Worm (Caenorhabditis elegans) whole organism, L4 larva: ENCODE data around the gene srd-26.

Experiments used
- D1046.2 ChIP-seq: fragments of 200-800 bp; sonication (Bioruptor generic); IDR thresholded peaks from 2 replicates; pipeline ENCODE4 v1.3.6; 2022; ENCODE audit warnings: missing genetic modification characterization, missing compliant biosample characterization
- Y75B8A.6 ChIP-seq: fragments of 200-800 bp; sonication (Bioruptor generic); IDR thresholded peaks from 2 replicates; pipeline ENCODE4 v1.3.6; 2022; ENCODE audit warnings: missing genetic modification reagents, missing genetic modification characterization, missing compliant biosample characterization
- aha-1 ChIP-seq: fragments of 150-350 bp; peaks from one replicate; lab custom pipeline; 2014; ENCODE audit warnings: missing biosample characterization, missing genetic modification characterization
- ceh-62 ChIP-seq: sonication (generic microtip); optimal IDR thresholded peaks from 2 replicates; lab custom pipeline; 2017; ENCODE audit warnings: missing biosample characterization, missing genetic modification characterization
- daf-8 ChIP-seq: fragments of 200-800 bp; sonication (Bioruptor generic); IDR thresholded peaks from 2 replicates; pipeline ENCODE4 v1.3.6; 2022; ENCODE audit warnings: missing genetic modification characterization, missing compliant biosample characterization
- fos-1 ChIP-seq: fragments of 150-350 bp; optimal IDR thresholded peaks from 2 replicates; lab custom pipeline; 2014; ENCODE audit warnings: missing biosample characterization, missing genetic modification characterization
- nhr-25 ChIP-seq: sonication (generic microtip); optimal IDR thresholded peaks from 2 replicates; lab custom pipeline; 2017; ENCODE audit warnings: missing genetic modification characterization, mild to moderate bottlenecking, missing compliant biosample characterization, antibody characterized with exemption, moderate library complexity, borderline replicate concordance; ENCODE audit not compliant: insufficient read depth
- nhr-28 ChIP-seq: fragments of 150-350 bp; optimal IDR thresholded peaks from 2 replicates; lab custom pipeline; 2014; ENCODE audit warnings: missing biosample characterization, missing genetic modification characterization
- nhr-6 ChIP-seq: fragments of 150-350 bp; optimal IDR thresholded peaks from 2 replicates; lab custom pipeline; 2014; ENCODE audit warnings: missing biosample characterization, missing genetic modification characterization
- set-16 ChIP-seq: fragments of 200-800 bp; sonication (Bioruptor generic); IDR thresholded peaks from 2 replicates; pipeline ENCODE4 v1.3.6; 2022; ENCODE audit warnings: missing genetic modification reagents, missing genetic modification characterization, missing compliant biosample characterization
- unc-62 ChIP-seq, 3 experiments: fragments of 150-350 bp in 1 of 3; sonication (generic microtip); optimal IDR thresholded peaks in 2 of 3; peaks in 1 of 3; 1 replicate in 1 of 3; 2 replicates in 2 of 3; lab custom pipeline; 2014 to 2017; ENCODE audit warnings: missing biosample characterization in 3 of 3, missing genetic modification characterization in 3 of 3, missing genetic modification reagents in 3 of 3, missing genotype in 1 of 3
- vab-7 ChIP-seq: fragments of 200-800 bp; sonication (Bioruptor generic); IDR thresholded peaks from 2 replicates; pipeline ENCODE4 v1.3.6; 2022; ENCODE audit warnings: missing genetic modification reagents, missing genetic modification characterization, missing compliant biosample characterization
- ztf-11 ChIP-seq: fragments of 150-350 bp; optimal IDR thresholded peaks from 2 replicates; lab custom pipeline; 2014; ENCODE audit warnings: missing biosample characterization, missing genetic modification characterization

srd-26 gene

DNA sequence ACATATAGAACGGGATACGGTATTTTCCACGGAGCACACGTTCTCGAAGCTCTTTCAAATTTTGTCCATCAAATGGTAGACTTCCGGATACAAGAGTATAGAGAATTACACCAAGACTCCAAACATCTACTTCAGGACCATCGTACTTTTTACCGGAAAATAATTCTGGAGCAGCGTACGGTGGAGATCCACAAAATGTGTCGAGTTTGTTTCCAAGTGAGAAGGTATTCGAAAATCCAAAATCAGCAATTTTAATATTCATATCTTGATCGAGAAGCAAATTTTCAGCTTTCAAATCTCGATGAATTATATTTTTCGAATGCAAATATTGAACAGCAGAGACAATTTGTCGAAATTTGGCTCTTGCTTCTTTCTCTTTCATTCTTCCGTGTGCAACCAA lies 39.6 kb downstream of the srd-26 start:
- TF ChIP-seq daf-8 (GFP tag; lab: Robert Waterston, UW): no peak
- peak; percentile 92 for TF ChIP-seq aha-1 (tag; lab: Kevin White, UChicago)

DNA sequence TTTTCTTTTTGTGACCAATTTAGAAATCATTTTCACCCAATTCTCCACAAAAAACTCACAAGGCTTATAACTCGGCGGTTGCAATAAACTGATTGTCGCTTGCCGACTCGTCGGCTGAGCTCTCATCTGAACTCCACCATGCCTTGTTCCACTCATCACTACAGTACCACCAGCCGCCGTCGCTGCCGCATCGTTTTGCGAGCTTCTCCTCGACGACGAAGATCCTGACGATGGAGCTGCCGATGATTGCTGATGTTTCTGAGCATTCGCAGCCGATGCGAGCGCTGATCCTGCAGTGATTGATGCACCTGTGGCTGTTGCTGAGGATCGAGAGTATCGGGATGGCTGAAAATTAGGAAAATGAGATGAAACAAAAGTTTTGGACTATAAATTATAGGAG lies 42.1 kb downstream of the srd-26 start:
- TF ChIP-seq nhr-6 (tag; lab: Kevin White, UChicago): no peak
- TF ChIP-seq ztf-11: no peak
- TF ChIP-seq D1046.2 (GFP tag; lab: Robert Waterston, UW): no peak
- no peak for TF ChIP-seq fos-1 (tag; lab: Kevin White, UChicago)
- TF ChIP-seq nhr-28 (tag; lab: Kevin White, UChicago): no peak
- no peak for TF ChIP-seq Y75B8A.6
- TF ChIP-seq set-16: peak; percentile 71
- no peak for TF ChIP-seq nhr-25
- no peak for TF ChIP-seq ceh-62 (tag; lab: Kevin White, UChicago)
- TF ChIP-seq vab-7 (GFP tag; lab: Robert Waterston, UW): no peak
- peak in 1 of 2 experiments; percentile 75 for TF ChIP-seq unc-62 (GFP tag; optimal IDR thresholded peaks at IDR 0.05 in 1 of 2; lab: Kevin White, UChicago)
- no peak for TF ChIP-seq unc-62 (tag; optimal IDR thresholded peaks at IDR 0.05; lab: Kevin White, UChicago)
- TF ChIP-seq, all 104 proteins: peak for 2
